Fruit fly (Drosophila melanogaster): ENCODE results near the gene CG12983.

CG12983 gene

DNA sequence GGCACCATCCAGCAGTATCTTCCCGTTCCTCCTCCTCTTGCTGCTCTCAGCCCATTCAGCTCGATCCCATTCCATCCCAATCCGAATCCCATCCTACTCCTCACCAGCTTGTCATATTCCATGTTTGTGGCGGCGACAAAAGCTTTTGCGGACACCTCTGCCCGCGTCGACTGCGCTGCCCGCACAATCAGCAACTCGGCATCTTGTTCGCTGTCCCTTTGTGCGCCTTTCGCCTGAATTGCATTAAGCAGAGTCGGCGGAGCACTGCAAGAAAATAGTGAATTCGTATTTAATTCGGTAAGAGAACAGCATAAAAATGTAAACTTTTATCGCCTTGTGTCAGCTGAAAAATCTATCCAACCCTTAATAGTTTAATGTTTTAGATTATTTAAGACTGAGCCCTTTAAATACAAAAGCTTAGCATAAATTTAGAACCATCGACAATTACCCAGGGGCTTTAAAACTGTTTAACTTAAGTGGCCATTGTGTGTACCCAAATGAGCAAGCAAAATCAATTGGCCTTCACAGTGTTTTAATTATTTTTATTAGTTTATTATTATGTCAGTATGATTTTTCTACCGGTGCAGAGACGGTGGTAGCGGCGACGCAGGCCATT lies 15.9 kb downstream of the CG12983 start:
- TF ChIP-seq CG12391 (tag; optimal IDR thresholded peaks at IDR 0.05) (peak; percentile 10), Jarid2 (GFP tag; optimal IDR thresholded peaks at IDR 0.05) (no peak), p53 (GFP tag; optimal IDR thresholded peaks at IDR 0.05) (no peak), Nf-YB (GFP tag; optimal IDR thresholded peaks at IDR 0.05) (no peak), MTF-1 (GFP tag; optimal IDR thresholded peaks at IDR 0.05; ENCODE audit: borderline replicate concordance) (no peak), Sry-β (GFP tag; optimal IDR thresholded peaks at IDR 0.05) (no peak), scrt (GFP tag; optimal IDR thresholded peaks at IDR 0.05) (no peak), CG30431 (GFP tag; optimal IDR thresholded peaks at IDR 0.05) (peak; percentile 12), CG1233 (GFP tag; optimal IDR thresholded peaks at IDR 0.05) (no peak), Oaz (GFP tag; IDR thresholded peaks at IDR 0.05) (no peak), cg (GFP tag; optimal IDR thresholded peaks at IDR 0.05) (no peak), CG3838 (GFP tag; optimal IDR thresholded peaks at IDR 0.05) (no peak), Dip2 (GFP tag; IDR thresholded peaks at IDR 0.05) (no peak), aop (GFP tag; IDR thresholded peaks at IDR 0.05) (no peak), gt (GFP tag; IDR thresholded peaks at IDR 0.05) (no peak), CG1529 (GFP tag; optimal IDR thresholded peaks at IDR 0.05) (peak; percentile 16), CG10366 (GFP tag; IDR thresholded peaks at IDR 0.05) (no peak), gem (tag; optimal IDR thresholded peaks at IDR 0.05) (peak; percentile 64), Ets97D (GFP tag; optimal IDR thresholded peaks at IDR 0.05) (no peak), bab2 (GFP tag; optimal IDR thresholded peaks at IDR 0.05) (no peak), row (GFP tag; IDR thresholded peaks at IDR 0.05) (no peak), sd (tag; optimal IDR thresholded peaks at IDR 0.05) (no peak), grn (GFP tag; optimal IDR thresholded peaks at IDR 0.05) (no peak), CG8388 (GFP tag; optimal IDR thresholded peaks at IDR 0.05) (peak; percentile 13), Blimp-1 (GFP tag; optimal IDR thresholded peaks at IDR 0.05) (peak; percentile 36), CG11456 (GFP tag; IDR thresholded peaks at IDR 0.05) (no peak), Side (GFP tag; optimal IDR thresholded peaks at IDR 0.05) (no peak), crp (GFP tag; optimal IDR thresholded peaks at IDR 0.05) (no peak), CG12219 (GFP tag; optimal IDR thresholded peaks at IDR 0.05) (no peak), az2 (GFP tag; optimal IDR thresholded peaks at IDR 0.05) (no peak), CG2678 (tag; optimal IDR thresholded peaks at IDR 0.05) (peak; percentile 9), CG5245 (GFP tag; optimal IDR thresholded peaks at IDR 0.05) (no peak), ATbp (GFP tag; optimal IDR thresholded peaks at IDR 0.05) (peak; percentile 7), Hmx (GFP tag; optimal IDR thresholded peaks at IDR 0.05) (no peak), Antp (GFP tag; optimal IDR thresholded peaks at IDR 0.05) (no peak), wek (GFP tag; optimal IDR thresholded peaks at IDR 0.05) (no peak), CG1603 (tag; optimal IDR thresholded peaks at IDR 0.05) (no peak), CG15514 (GFP tag; optimal IDR thresholded peaks at IDR 0.05) (no peak), oc (tag; optimal IDR thresholded peaks at IDR 0.05) (peak; percentile 2), nmo (GFP tag; optimal IDR thresholded peaks at IDR 0.05) (peak; percentile 51), D19B (GFP tag; optimal IDR thresholded peaks at IDR 0.05) (no peak), CG10565 (GFP tag; optimal IDR thresholded peaks at IDR 0.05) (no peak), vnd (GFP tag; IDR thresholded peaks at IDR 0.05; ENCODE audit: partially characterized antibody) (no peak), ken (GFP tag; IDR thresholded peaks at IDR 0.05) (no peak), bigmax (GFP tag; optimal IDR thresholded peaks at IDR 0.05) (no peak), run (tag; optimal IDR thresholded peaks at IDR 0.05) (no peak), shn (GFP tag; optimal IDR thresholded peaks at IDR 0.05) (no peak), Ssrp (tag; optimal IDR thresholded peaks at IDR 0.05) (peak; percentile 34), Chrac-16 (GFP tag; optimal IDR thresholded peaks at IDR 0.05) (no peak), Sox100B (GFP tag; optimal IDR thresholded peaks at IDR 0.05) (peak; percentile 22)
